Fruit fly (Drosophila melanogaster): ENCODE results near the gene CG32944.

The CG32944 gene

dm6 chr3R:4407325-4407724 is 12.1 kb downstream of the CG32944 start:
- TF ChIP-seq CG10348 (GFP tag; IDR thresholded peaks at IDR 0.05): no peak
- TF ChIP-seq CG13204 (GFP tag; optimal IDR thresholded peaks at IDR 0.05): peak; percentile 46
- peak; percentile 96 for TF ChIP-seq EcR (GFP tag; optimal IDR thresholded peaks at IDR 0.05)

dm6 chr3R:4403706-4404392 is 15.5 kb downstream of the CG32944 start:
- peak; percentile 10 for TF ChIP-seq CG17806 (tag; optimal IDR thresholded peaks at IDR 0.05)
- peak; percentile 8 for TF ChIP-seq CG8301 (tag; optimal IDR thresholded peaks at IDR 0.05)
- TF ChIP-seq CG8159 (tag; optimal IDR thresholded peaks at IDR 0.05): no peak
- TF ChIP-seq CG15710 (tag; optimal IDR thresholded peaks at IDR 0.05): peak; percentile 1
- TF ChIP-seq EcR (GFP tag; optimal IDR thresholded peaks at IDR 0.05): peak; percentile 77
- 0 out of 3 replicates have a peak, but pooled peaks have one; percentile 30 for TF ChIP-seq fd96Ca (GFP tag; IDR thresholded peaks at IDR 0.05)
- no peak for TF ChIP-seq rn (GFP tag; IDR thresholded peaks at IDR 0.05)
- peak; percentile 15 for TF ChIP-seq Pif1B (GFP tag; optimal IDR thresholded peaks at IDR 0.05)
- peak; percentile 8 for TF ChIP-seq CG9948 (tag; optimal IDR thresholded peaks at IDR 0.05)

- TF ChIP-seq CG17806 (tag; optimal IDR thresholded peaks at IDR 0.05): no peak
- TF ChIP-seq D1 (tag; optimal IDR thresholded peaks at IDR 0.05): peak; percentile 42
- peak; percentile 37 for TF ChIP-seq Ets98B (GFP tag; IDR thresholded peaks at IDR 0.05)
- no peak for TF ChIP-seq CG34367 (tag; optimal IDR thresholded peaks at IDR 0.05)
- TF ChIP-seq rn (GFP tag; IDR thresholded peaks at IDR 0.05): no peak
- no peak for TF ChIP-seq CG8159 (tag; optimal IDR thresholded peaks at IDR 0.05)
- TF ChIP-seq fd96Ca (GFP tag; IDR thresholded peaks at IDR 0.05): peak; percentile 39; the same call in 1 of the 3 replicates
- TF ChIP-seq CG14655 (GFP tag; optimal IDR thresholded peaks at IDR 0.05): no peak
- TF ChIP-seq CG12605 (GFP tag; IDR thresholded peaks at IDR 0.05): no peak
- TF ChIP-seq CG8301 (tag; optimal IDR thresholded peaks at IDR 0.05): no peak
- TF ChIP-seq Snoo (tag; optimal IDR thresholded peaks at IDR 0.05): peak; percentile 33
- peak; percentile 54; the same call in 1 of the 3 replicates for TF ChIP-seq CG4496 (GFP tag; IDR thresholded peaks at IDR 0.05)
- TF ChIP-seq CG10348 (GFP tag; IDR thresholded peaks at IDR 0.05): no peak
- TF ChIP-seq Pif1A (GFP tag; optimal IDR thresholded peaks at IDR 0.05): no peak
- no peak for TF ChIP-seq EcR (GFP tag; optimal IDR thresholded peaks at IDR 0.05)
- TF ChIP-seq CG32121 (GFP tag; IDR thresholded peaks at IDR 0.05): peak; percentile 24; the same call in 1 of the 2 replicates
- no peak for TF ChIP-seq Pif1B (GFP tag; optimal IDR thresholded peaks at IDR 0.05)
- no peak for TF ChIP-seq CG13204 (GFP tag; optimal IDR thresholded peaks at IDR 0.05)
Observed at dm6 chr3R:4402884-4403705, 16.3 kb downstream of the CG32944 start, which contains the start of gene lost. lost (plus strand) TSS chr3R:4403076.

- no peak for TF ChIP-seq CG12605 (GFP tag; IDR thresholded peaks at IDR 0.05)
- TF ChIP-seq CG8301 (tag; optimal IDR thresholded peaks at IDR 0.05): no peak
- TF ChIP-seq CG13204 (GFP tag; optimal IDR thresholded peaks at IDR 0.05): no peak
Observed at dm6 chr3R:4401977-4402589, 17.3 kb downstream of the CG32944 start, which contains the start of gene CG9853. CG9853 (minus strand) TSS chr3R:4402027.

DNA sequence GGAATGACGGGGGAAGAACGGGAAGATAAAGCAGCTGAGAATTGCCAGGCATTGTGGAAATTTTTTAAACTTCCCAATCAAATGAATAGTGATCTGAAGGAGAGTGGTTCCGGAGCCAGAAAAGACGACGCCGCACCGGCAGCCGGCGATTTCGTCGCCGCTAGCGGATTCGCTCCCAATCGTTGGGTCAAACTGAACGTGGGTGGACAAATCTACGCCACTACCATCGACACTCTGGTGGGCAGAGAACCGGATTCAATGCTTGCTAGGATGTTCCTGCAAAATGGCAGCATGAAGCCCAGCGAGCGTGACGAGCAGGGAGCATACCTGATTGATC is 18.9 kb downstream of the CG32944 start, which contains the start of gene CG14647:
TSS of gene CG14647 (plus strand) at position 14 of the 337 bp plus-strand sequence.
- no peak for TF ChIP-seq CG14655 (GFP tag; optimal IDR thresholded peaks at IDR 0.05)
- no peak for TF ChIP-seq CG32121 (GFP tag; IDR thresholded peaks at IDR 0.05)
- no peak for TF ChIP-seq Snoo (tag; optimal IDR thresholded peaks at IDR 0.05)
- no peak for TF ChIP-seq Ets98B (GFP tag; IDR thresholded peaks at IDR 0.05)
- no peak for TF ChIP-seq CG9948 (tag; optimal IDR thresholded peaks at IDR 0.05)
- TF ChIP-seq EcR (GFP tag; optimal IDR thresholded peaks at IDR 0.05): no peak
- TF ChIP-seq rn (GFP tag; IDR thresholded peaks at IDR 0.05): no peak
- TF ChIP-seq CG10348 (GFP tag; IDR thresholded peaks at IDR 0.05): no peak
- TF ChIP-seq CG34367 (tag; optimal IDR thresholded peaks at IDR 0.05): no peak
- TF ChIP-seq D1 (tag; optimal IDR thresholded peaks at IDR 0.05): no peak
- TF ChIP-seq fd96Ca (GFP tag; IDR thresholded peaks at IDR 0.05): no peak
- TF ChIP-seq CG8301 (tag; optimal IDR thresholded peaks at IDR 0.05): no peak
- no peak for TF ChIP-seq CG8159 (tag; optimal IDR thresholded peaks at IDR 0.05)
- TF ChIP-seq CG12605 (GFP tag; IDR thresholded peaks at IDR 0.05): no peak
- TF ChIP-seq Pif1A (GFP tag; optimal IDR thresholded peaks at IDR 0.05): no peak
- no peak for TF ChIP-seq CG13204 (GFP tag; optimal IDR thresholded peaks at IDR 0.05)

DNA sequence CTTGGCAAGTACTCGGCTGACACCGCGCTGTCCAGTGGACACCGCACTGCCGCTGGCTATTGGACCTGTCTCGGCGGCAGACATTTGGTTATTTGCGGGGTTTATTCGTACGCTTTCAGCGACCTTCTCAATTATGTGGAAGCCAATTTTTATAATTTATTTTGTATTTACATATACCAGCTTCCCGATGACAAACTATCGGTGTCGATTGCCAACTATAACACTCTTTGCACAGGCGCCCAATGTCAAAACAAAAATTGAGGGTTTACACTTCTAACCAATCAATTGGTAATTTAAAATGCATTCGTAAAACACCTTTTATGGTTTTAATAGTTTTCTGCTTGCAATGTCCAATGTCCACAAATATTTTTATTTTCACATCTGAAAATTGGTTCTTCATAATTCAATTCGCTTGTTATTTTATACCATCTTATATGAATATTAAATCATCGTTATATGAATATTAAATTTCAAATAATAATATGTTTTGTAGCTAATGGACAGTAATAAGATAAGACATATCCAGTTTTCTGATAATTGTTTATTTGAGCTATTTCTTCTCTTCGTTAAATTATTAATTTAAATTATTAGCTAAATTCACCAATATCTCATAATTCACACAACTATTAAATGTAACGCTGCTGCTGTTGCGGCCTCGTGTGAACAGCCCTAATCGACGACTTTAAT is 19.4 kb downstream of the CG32944 start:
- TF ChIP-seq CG15710 (tag; optimal IDR thresholded peaks at IDR 0.05) (peak; percentile 25), Pif1B (GFP tag; optimal IDR thresholded peaks at IDR 0.05) (no peak), CG9948 (tag; optimal IDR thresholded peaks at IDR 0.05) (peak; percentile 12), CG4496 (GFP tag; IDR thresholded peaks at IDR 0.05) (no peak), fd96Ca (GFP tag; IDR thresholded peaks at IDR 0.05) (0 out of 3 replicates have a peak, but pooled peaks have one; percentile 30), CG8159 (tag; optimal IDR thresholded peaks at IDR 0.05) (peak; percentile 56)
